Fruit fly (Drosophila melanogaster): ENCODE measurements around the gene Rop.
A peak's percentile ranks its signal among the peaks of the same experiment; 100 is the strongest.

Rop gene

dm6 chr3L:4186659-4187058 is 47.9 kb upstream of the Rop start, which contains the start of gene VhaM9.7-c (continued):
- no peak for TF ChIP-seq pros (GFP tag; optimal IDR thresholded peaks at IDR 0.05)
- no peak for TF ChIP-seq Dbx (GFP tag; IDR thresholded peaks at IDR 0.05)
- peak; percentile 65 for TF ChIP-seq trem (tag; optimal IDR thresholded peaks at IDR 0.05)
- no peak for TF ChIP-seq ham (GFP tag; IDR thresholded peaks at IDR 0.05)
- no peak for TF ChIP-seq CG2889 (GFP tag; IDR thresholded peaks at IDR 0.05)
- TF ChIP-seq h (optimal IDR thresholded peaks at IDR 0.05), result no peak
- TF ChIP-seq ATbp (GFP tag; optimal IDR thresholded peaks at IDR 0.05), result no peak
- peak; percentile 17 for TF ChIP-seq Lhr (GFP tag; optimal IDR thresholded peaks at IDR 0.05)
- TF ChIP-seq Rx (GFP tag; IDR thresholded peaks at IDR 0.05), result no peak
- peak; percentile 20 for TF ChIP-seq HmgD (GFP tag; optimal IDR thresholded peaks at IDR 0.05)
- 0 out of 2 replicates have a peak, but pooled peaks have one; percentile 21 for TF ChIP-seq Bgb (GFP tag; IDR thresholded peaks at IDR 0.05; ENCODE audit: partially characterized antibody)
- TF ChIP-seq sc (optimal IDR thresholded peaks at IDR 0.05), result no peak
- no peak for TF ChIP-seq sc (GFP tag; optimal IDR thresholded peaks at IDR 0.05)
- TF ChIP-seq z (GFP tag; IDR thresholded peaks at IDR 0.05), result no peak
- TF ChIP-seq CG17829 (tag; optimal IDR thresholded peaks at IDR 0.05), result no peak
- TF ChIP-seq HLHmδ (GFP tag; optimal IDR thresholded peaks at IDR 0.05), result no peak
- peak; percentile 54; the same call in 1 of the 2 replicates for TF ChIP-seq onecut (GFP tag; IDR thresholded peaks at IDR 0.05)
- TF ChIP-seq CG8089 (GFP tag; optimal IDR thresholded peaks at IDR 0.05), result peak; percentile 19
- no peak for TF ChIP-seq CG12071 (GFP tag; optimal IDR thresholded peaks at IDR 0.05)
- TF ChIP-seq gsb (GFP tag; IDR thresholded peaks at IDR 0.05), result no peak
- TF ChIP-seq shn (GFP tag; optimal IDR thresholded peaks at IDR 0.05), result peak; percentile 40
- peak; percentile 17 for TF ChIP-seq Hr3 (GFP tag; optimal IDR thresholded peaks at IDR 0.05)
- TF ChIP-seq lilli (GFP tag; optimal IDR thresholded peaks at IDR 0.05), result peak; percentile 49
- no peak for TF ChIP-seq bsh (GFP tag; optimal IDR thresholded peaks at IDR 0.05)
- TF ChIP-seq CG17359 (tag; optimal IDR thresholded peaks at IDR 0.05), result no peak
- TF ChIP-seq zen2 (GFP tag; IDR thresholded peaks at IDR 0.05; ENCODE audit: partially characterized antibody), result no peak; the same call in 2 of the 3 replicates
- TF ChIP-seq ewg (GFP tag; optimal IDR thresholded peaks at IDR 0.05), result peak; percentile 7
- no peak for TF ChIP-seq cg (GFP tag; optimal IDR thresholded peaks at IDR 0.05)
- TF ChIP-seq Lim3 (GFP tag; IDR thresholded peaks at IDR 0.05), result no peak
- no peak for TF ChIP-seq CG15696 (tag; optimal IDR thresholded peaks at IDR 0.05)
- TF ChIP-seq eve (GFP tag; optimal IDR thresholded peaks at IDR 0.05), result no peak
- TF ChIP-seq CG14014 (GFP tag; IDR thresholded peaks at IDR 0.05), result no peak
- no peak for TF ChIP-seq CG2129 (GFP tag; IDR thresholded peaks at IDR 0.05; ENCODE audit: partially characterized antibody)
- TF ChIP-seq Nf-YA (GFP tag; IDR thresholded peaks at IDR 0.05), result no peak
- TF ChIP-seq pb (GFP tag; optimal IDR thresholded peaks at IDR 0.05), result no peak
- peak; percentile 12; the same call in 1 of the 2 replicates for TF ChIP-seq lmd (GFP tag; IDR thresholded peaks at IDR 0.05)
- no peak for TF ChIP-seq CG15073 (GFP tag; optimal IDR thresholded peaks at IDR 0.05)
- TF ChIP-seq CG2875 (GFP tag; optimal IDR thresholded peaks at IDR 0.05), result no peak
- TF ChIP-seq CG5245 (GFP tag; optimal IDR thresholded peaks at IDR 0.05), result no peak
- TF ChIP-seq slbo (GFP tag; IDR thresholded peaks at IDR 0.05), result peak; percentile 53; the same call in 1 of the 2 replicates
- TF ChIP-seq CG4617 (GFP tag; optimal IDR thresholded peaks at IDR 0.05; ENCODE audit: borderline replicate concordance), result peak; percentile 81
- no peak for TF ChIP-seq CkIIα-i1 (GFP tag; IDR thresholded peaks at IDR 0.05)
- no peak for TF ChIP-seq Usf (GFP tag; optimal IDR thresholded peaks at IDR 0.05)
- no peak for TF ChIP-seq CG31388 (GFP tag; optimal IDR thresholded peaks at IDR 0.05)
- TF ChIP-seq Dll (GFP tag; IDR thresholded peaks at IDR 0.05; ENCODE audit: partially characterized antibody), result 0 out of 4 replicates have a peak, but pooled peaks have one; percentile 16
- no peak for TF ChIP-seq CG8290 (GFP tag; optimal IDR thresholded peaks at IDR 0.05)
- no peak for TF ChIP-seq CG8290 (tag; optimal IDR thresholded peaks at IDR 0.05)
- TF ChIP-seq CG10209 (GFP tag; optimal IDR thresholded peaks at IDR 0.05), result no peak
- TF ChIP-seq seq (GFP tag; IDR thresholded peaks at IDR 0.05), result no peak
- no peak for TF ChIP-seq CG8924 (tag; optimal IDR thresholded peaks at IDR 0.05)
- no peak for TF ChIP-seq Awh (GFP tag; IDR thresholded peaks at IDR 0.05)
- TF ChIP-seq Dad (GFP tag; optimal IDR thresholded peaks at IDR 0.05), result peak; percentile 32
